Fruit fly (Drosophila melanogaster) whole organism, adult: ENCODE measurements around the gene Ids.

Source experiments
- CG33017 ChIP-seq: fragments of 200-800 bp; sonication (Bioruptor generic); optimal IDR thresholded peaks from 2 replicates; lab custom pipeline; 2018; ENCODE audit warnings: missing biosample characterization, mild to moderate bottlenecking, missing genetic modification characterization, moderate library complexity
- CG7101 ChIP-seq: fragments of 200-800 bp; sonication (Bioruptor generic); optimal IDR thresholded peaks from 2 replicates; lab custom pipeline; 2018; ENCODE audit warnings: missing biosample characterization, mild to moderate bottlenecking, missing genetic modification characterization, moderate library complexity
- Mnt ChIP-seq: fragments of 200-800 bp; sonication (Bioruptor generic); optimal IDR thresholded peaks from 2 replicates; lab custom pipeline; 2016; ENCODE audit warnings: missing biosample characterization, mild to moderate bottlenecking, missing genetic modification characterization

DNA sequence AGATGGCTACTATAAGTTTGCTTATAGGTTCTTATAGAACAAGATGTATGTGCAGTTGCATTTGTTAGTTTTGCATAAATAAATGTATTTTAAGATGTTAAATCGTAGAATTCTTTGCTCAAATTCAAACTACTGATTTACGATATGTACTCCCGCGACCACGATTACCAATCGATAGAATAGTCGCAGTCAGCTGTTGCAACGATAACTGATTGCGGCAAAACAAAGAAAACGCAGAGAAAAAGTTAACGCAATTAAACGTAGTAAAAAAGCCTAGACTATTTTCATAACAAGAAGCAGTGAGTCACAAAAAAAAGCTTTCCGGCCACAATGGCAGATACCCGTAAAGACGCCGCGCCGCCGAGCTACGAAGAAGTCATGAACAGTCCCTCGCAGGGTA lies 1.5 kb upstream of the Ids start, which contains the start of gene CG12012:
- TF ChIP-seq CG7101 (tag; lab: Kevin White, UChicago) = no peak
- TF ChIP-seq Mnt (GFP tag; lab: Kevin White, UChicago) = no peak
- TF ChIP-seq CG33017 (tag; lab: Kevin White, UChicago) = no peak
